Fruit fly (Drosophila melanogaster) whole organism, embryonic: ENCODE results near the gene Sidpn.

ENCODE experiments used
- B-H1 ChIP-seq: fragments of 200-800 bp; sonication (Bioruptor generic); IDR thresholded peaks from 3 replicates; pipeline ENCODE4 v1.3.6; 2022; ENCODE audit warnings: missing biosample characterization, missing genetic modification characterization
- B-H2 ChIP-seq: fragments of 200-800 bp; sonication (Bioruptor generic); optimal IDR thresholded peaks from 2 replicates; lab custom pipeline; 2018; ENCODE audit warnings: missing biosample characterization, mild to moderate bottlenecking, missing genetic modification characterization
- BtbVII ChIP-seq: fragments of 200-800 bp; sonication (Bioruptor generic); optimal IDR thresholded peaks from 3 replicates; lab custom pipeline; 2017; ENCODE audit warnings: missing biosample characterization, mild to moderate bottlenecking, missing genetic modification characterization
- CG10147 ChIP-seq: fragments of 200-800 bp; sonication (Bioruptor generic); optimal IDR thresholded peaks from 2 replicates; lab custom pipeline; 2019; ENCODE audit warnings: missing biosample characterization, mild to moderate bottlenecking, missing genetic modification characterization, moderate library complexity
- CG10267 ChIP-seq: fragments of 200-800 bp; sonication (Bioruptor generic); optimal IDR thresholded peaks from 2 replicates; lab custom pipeline; 2018; ENCODE audit warnings: missing biosample characterization, mild to moderate bottlenecking, missing genetic modification characterization, moderate library complexity
- CG11398 ChIP-seq: fragments of 200-800 bp; sonication (Bioruptor generic); optimal IDR thresholded peaks from 2 replicates; lab custom pipeline; 2016; ENCODE audit warnings: missing biosample characterization, missing genetic modification characterization
- CG12104 ChIP-seq: fragments of 200-800 bp; sonication (Bioruptor generic); optimal IDR thresholded peaks from 3 replicates; lab custom pipeline; 2016; ENCODE audit warnings: missing biosample characterization, missing genetic modification characterization
- CG13287 ChIP-seq: fragments of 200-800 bp; sonication (Bioruptor generic); IDR thresholded peaks from 2 replicates; pipeline ENCODE4 v1.3.6; 2022; ENCODE audit warnings: missing biosample characterization, missing genetic modification characterization; ENCODE audit not compliant: partially characterized antibody
- CG13624 ChIP-seq: fragments of 200-800 bp; sonication (Bioruptor generic); optimal IDR thresholded peaks from 2 replicates; lab custom pipeline; 2016; ENCODE audit warnings: missing biosample characterization, missing genetic modification characterization
- CG14050 ChIP-seq: fragments of 200-800 bp; sonication (Bioruptor generic); IDR thresholded peaks from 3 replicates; pipeline ENCODE4 v1.3.6; 2022; ENCODE audit warnings: missing biosample characterization, missing genetic modification characterization
- CG14965 ChIP-seq: fragments of 200-800 bp; sonication (Bioruptor generic); optimal IDR thresholded peaks from 2 replicates; lab custom pipeline; 2016; ENCODE audit warnings: missing biosample characterization, missing genetic modification characterization, borderline replicate concordance
- CG2116 ChIP-seq: fragments of 200-800 bp; sonication (Bioruptor generic); optimal IDR thresholded peaks from 3 replicates; lab custom pipeline; 2018; ENCODE audit warnings: missing biosample characterization, mild to moderate bottlenecking, missing genetic modification characterization
- CG2712 ChIP-seq: fragments of 200-800 bp; optimal IDR thresholded peaks from 3 replicates; lab custom pipeline; 2019; ENCODE audit warnings: missing biosample characterization, mild to moderate bottlenecking, missing genetic modification characterization, moderate library complexity
- CG30020 ChIP-seq: fragments of 200-800 bp; optimal IDR thresholded peaks from 2 replicates; lab custom pipeline; 2019; ENCODE audit warnings: missing biosample characterization, mild to moderate bottlenecking, missing genetic modification characterization, moderate library complexity
- CG3281 ChIP-seq: fragments of 200-800 bp; sonication (Bioruptor generic); optimal IDR thresholded peaks from 3 replicates; lab custom pipeline; 2017; ENCODE audit warnings: missing biosample characterization, mild to moderate bottlenecking, missing genetic modification characterization
- CG4707 ChIP-seq: fragments of 200-800 bp; sonication (Bioruptor generic); optimal IDR thresholded peaks from 2 replicates; lab custom pipeline; 2018; ENCODE audit warnings: missing biosample characterization, mild to moderate bottlenecking, missing genetic modification characterization, moderate library complexity
- CG6689 ChIP-seq: fragments of 200-800 bp; sonication (Bioruptor generic); IDR thresholded peaks from 2 replicates; pipeline ENCODE4 v1.3.6; 2022; ENCODE audit warnings: missing biosample characterization, missing genetic modification characterization
- CG7839 ChIP-seq: fragments of 200-800 bp; sonication (Bioruptor generic); optimal IDR thresholded peaks from 3 replicates; lab custom pipeline; 2018; ENCODE audit warnings: missing biosample characterization, mild to moderate bottlenecking, missing genetic modification characterization, moderate library complexity
- E2f1 ChIP-seq: fragments of 200-800 bp; sonication (Bioruptor generic); IDR thresholded peaks from 2 replicates; pipeline ENCODE4 v1.3.6; 2022; ENCODE audit warnings: missing biosample characterization, missing genetic modification characterization
- HHEX ChIP-seq: fragments of 200-800 bp; sonication (Bioruptor generic); optimal IDR thresholded peaks from 3 replicates; lab custom pipeline; 2017; ENCODE audit warnings: missing biosample characterization, mild to moderate bottlenecking, missing genetic modification characterization, missing genetic modification reagents
- Hr51 ChIP-seq, 2 experiments: fragments of 200-800 bp; sonication (Bioruptor generic); optimal IDR thresholded peaks; 2 replicates in 1 of 2; 3 replicates in 1 of 2; lab custom pipeline; 2016 to 2018; ENCODE audit warnings: missing biosample characterization in 2 of 2, missing genetic modification characterization in 2 of 2, mild to moderate bottlenecking in 1 of 2, moderate library complexity in 1 of 2
- Jarid2 ChIP-seq: fragments of 200-800 bp; sonication (Bioruptor generic); optimal IDR thresholded peaks from 3 replicates; lab custom pipeline; 2017; ENCODE audit warnings: mild to moderate bottlenecking, missing biosample characterization, missing genetic modification reagents, missing genetic modification characterization
- NC2α ChIP-seq: fragments of 200-800 bp; sonication (Bioruptor generic); optimal IDR thresholded peaks from 2 replicates; lab custom pipeline; 2016; ENCODE audit warnings: missing biosample characterization, missing genetic modification characterization
- NC2β ChIP-seq: fragments of 200-800 bp; sonication (Bioruptor generic); optimal IDR thresholded peaks from 2 replicates; lab custom pipeline; 2016; ENCODE audit warnings: missing biosample characterization, missing genetic modification characterization
- NFAT ChIP-seq: fragments of 200-800 bp; sonication (Bioruptor generic); IDR thresholded peaks from 2 replicates; pipeline ENCODE4 v1.3.6; 2022; ENCODE audit warnings: missing biosample characterization, missing genetic modification characterization
- NK7.1 ChIP-seq: fragments of 200-800 bp; sonication (Bioruptor generic); optimal IDR thresholded peaks from 3 replicates; lab custom pipeline; 2016; ENCODE audit warnings: missing biosample characterization, missing genetic modification characterization
- Opbp ChIP-seq: fragments of 200-800 bp; sonication (Bioruptor generic); IDR thresholded peaks from 3 replicates; pipeline ENCODE4 v1.3.6; 2022; ENCODE audit warnings: missing biosample characterization, missing genetic modification characterization; ENCODE audit not compliant: partially characterized antibody
- Side ChIP-seq: fragments of 200-800 bp; sonication (Bioruptor generic); optimal IDR thresholded peaks from 2 replicates; lab custom pipeline; 2016; ENCODE audit warnings: missing biosample characterization, missing genetic modification characterization
- Sox100B ChIP-seq: fragments of 200-800 bp; sonication (Bioruptor generic); optimal IDR thresholded peaks from 3 replicates; lab custom pipeline; 2018; ENCODE audit warnings: missing biosample characterization, mild to moderate bottlenecking, missing genetic modification characterization
- Sry-β ChIP-seq: fragments of 200-800 bp; sonication (Bioruptor generic); optimal IDR thresholded peaks from 2 replicates; lab custom pipeline; 2018; ENCODE audit warnings: missing biosample characterization, mild to moderate bottlenecking, missing genetic modification characterization, moderate library complexity
- bbx ChIP-seq: fragments of 200-800 bp; sonication (Bioruptor generic); IDR thresholded peaks from 2 replicates; pipeline ENCODE4 v1.3.6; 2022; ENCODE audit warnings: missing biosample characterization, missing genetic modification characterization; ENCODE audit not compliant: partially characterized antibody
- cg ChIP-seq: fragments of 200-800 bp; sonication (Bioruptor generic); optimal IDR thresholded peaks from 3 replicates; lab custom pipeline; 2019; ENCODE audit warnings: missing biosample characterization, mild to moderate bottlenecking, missing genetic modification characterization, moderate library complexity
- danr ChIP-seq: fragments of 200-800 bp; sonication (Bioruptor generic); IDR thresholded peaks from 2 replicates; pipeline ENCODE4 v1.3.6; 2022; ENCODE audit warnings: missing biosample characterization, missing genetic modification characterization
- dmrt11E ChIP-seq: fragments of 200-800 bp; sonication (Bioruptor generic); optimal IDR thresholded peaks from 3 replicates; lab custom pipeline; 2018; ENCODE audit warnings: missing biosample characterization, mild to moderate bottlenecking, missing genetic modification characterization, moderate library complexity
- ewg ChIP-seq: fragments of 200-800 bp; sonication (Bioruptor generic); optimal IDR thresholded peaks from 3 replicates; lab custom pipeline; 2017; ENCODE audit warnings: mild to moderate bottlenecking, missing biosample characterization, missing genetic modification reagents, missing genetic modification characterization
- eyg ChIP-seq: fragments of 200-800 bp; sonication (Bioruptor generic); optimal IDR thresholded peaks from 3 replicates; lab custom pipeline; 2016; ENCODE audit warnings: missing biosample characterization, missing genetic modification characterization
- fd64A ChIP-seq: fragments of 200-800 bp; sonication (Bioruptor generic); optimal IDR thresholded peaks from 3 replicates; lab custom pipeline; 2018; ENCODE audit warnings: missing biosample characterization, mild to moderate bottlenecking, missing genetic modification characterization
- gcm ChIP-seq: fragments of 200-800 bp; sonication (Bioruptor generic); optimal IDR thresholded peaks from 2 replicates; lab custom pipeline; 2019; ENCODE audit warnings: missing biosample characterization, mild to moderate bottlenecking, missing genetic modification characterization, moderate library complexity
- ken ChIP-seq: fragments of 200-800 bp; sonication (Bioruptor generic); IDR thresholded peaks from 3 replicates; pipeline ENCODE4 v1.3.6; 2022; ENCODE audit warnings: missing biosample characterization, missing genetic modification characterization
- lab ChIP-seq: fragments of 200-800 bp; sonication (Bioruptor generic); optimal IDR thresholded peaks from 3 replicates; lab custom pipeline; 2017; ENCODE audit warnings: missing biosample characterization, missing genetic modification characterization, mild to moderate bottlenecking, moderate library complexity, missing genetic modification reagents
- nau ChIP-seq: fragments of 200-800 bp; sonication (Bioruptor generic); optimal IDR thresholded peaks from 3 replicates; lab custom pipeline; 2017; ENCODE audit warnings: missing biosample characterization, mild to moderate bottlenecking, missing genetic modification characterization, missing genetic modification reagents
- nmo ChIP-seq: fragments of 200-800 bp; sonication (Bioruptor generic); optimal IDR thresholded peaks from 2 replicates; lab custom pipeline; 2018; ENCODE audit warnings: missing biosample characterization, mild to moderate bottlenecking, missing genetic modification characterization, moderate library complexity
- nom ChIP-seq: fragments of 200-800 bp; sonication (Bioruptor generic); optimal IDR thresholded peaks from 2 replicates; lab custom pipeline; 2017; ENCODE audit warnings: missing biosample characterization, missing genetic modification characterization, mild to moderate bottlenecking, moderate library complexity, missing genetic modification reagents
- pan ChIP-seq, 4 experiments: fragments of >200 bp in 3 of 4; fragments of 200-800 bp in 1 of 4; sonication (Bioruptor generic) in 1 of 4; optimal IDR thresholded peaks in 3 of 4; IDR thresholded peaks in 1 of 4; 2 replicates each; pipeline versions ENCODE4 v1.3.6 to Lab custom; 2017 to 2022; ENCODE audit warnings: missing biosample characterization in 2 of 4, missing genetic modification characterization in 2 of 4, mixed read lengths in 1 of 4
- scrt ChIP-seq: fragments of 200-800 bp; sonication (Bioruptor generic); optimal IDR thresholded peaks from 2 replicates; lab custom pipeline; 2018; ENCODE audit warnings: missing biosample characterization, mild to moderate bottlenecking, missing genetic modification characterization, moderate library complexity
- shn ChIP-seq: fragments of 200-800 bp; sonication (Bioruptor generic); optimal IDR thresholded peaks from 3 replicates; lab custom pipeline; 2016; ENCODE audit warnings: missing biosample characterization, missing genetic modification characterization
- stwl ChIP-seq: fragments of 200-800 bp; sonication (Bioruptor generic); optimal IDR thresholded peaks from 3 replicates; lab custom pipeline; 2018; ENCODE audit warnings: missing biosample characterization, mild to moderate bottlenecking, missing genetic modification characterization, moderate library complexity
- zf30C ChIP-seq: fragments of 200-800 bp; sonication (Bioruptor generic); optimal IDR thresholded peaks from 3 replicates; lab custom pipeline; 2018; ENCODE audit warnings: missing biosample characterization, mild to moderate bottlenecking, missing genetic modification characterization

Sidpn gene

dm6 chr2L:19002959-19003371, 24.5 kb upstream of the Sidpn start, which contains the start of gene CG31793 (continued):
- TF ChIP-seq CG30020 (tag; lab: Kevin White, UChicago) (peak; percentile 4), stwl (tag; lab: Kevin White, UChicago) (no peak), eyg (no peak), NC2β (GFP tag; lab: Kevin White, UChicago) (no peak), CG2712 (tag; lab: Kevin White, UChicago) (peak; percentile 62), lab (GFP tag; lab: Kevin White, UChicago) (peak; percentile 73), pan (optimal IDR thresholded peaks at IDR 0.05; lab: Kevin White, UChicago) (no peak), pan (GFP tag; optimal IDR thresholded peaks at IDR 0.05 in 1 of 2, IDR thresholded peaks at IDR 0.05 in 1 of 2) (peak in 1 of 2 experiments; percentile 63), CG7839 (tag; lab: Kevin White, UChicago) (peak; percentile 65), Hr51 (GFP tag; optimal IDR thresholded peaks at IDR 0.05; lab: Kevin White, UChicago) (peak in 1 of 2 experiments; percentile 79), HHEX (GFP tag; lab: Kevin White, UChicago) (peak; percentile 26), Side (GFP tag; lab: Kevin White, UChicago) (no peak), CG6689 (peak; percentile 39; the same call in 1 of the 2 replicates), danr (GFP tag; lab: Robert Waterston, UW) (no peak), NFAT (GFP tag; lab: Robert Waterston, UW) (peak; percentile 41; the same call in 1 of the 2 replicates), CG14050 (GFP tag; lab: Robert Waterston, UW) (peak; percentile 12; the same call in 1 of the 3 replicates), CG10267 (peak; percentile 40), CG13624 (GFP tag; lab: Kevin White, UChicago) (peak; percentile 2), CG10147 (GFP tag; lab: Kevin White, UChicago) (peak; percentile 67), shn (no peak), zf30C (GFP tag; lab: Kevin White, UChicago) (no peak), ken (GFP tag; lab: Robert Waterston, UW) (no peak), CG12104 (GFP tag; lab: Kevin White, UChicago) (peak; percentile 10), fd64A (GFP tag; lab: Kevin White, UChicago) (no peak), CG13287 (GFP tag; lab: Robert Waterston, UW) (peak; percentile 45; the same call in 1 of the 2 replicates), NC2α (no peak), scrt (GFP tag; lab: Kevin White, UChicago) (peak; percentile 33), CG4707 (no peak), nmo (GFP tag; lab: Kevin White, UChicago) (peak; percentile 30), Opbp (GFP tag; lab: Robert Waterston, UW) (no peak), CG3281 (GFP tag; lab: Kevin White, UChicago) (peak; percentile 76), cg (peak; percentile 72), nau (GFP tag; lab: Kevin White, UChicago) (no peak), BtbVII (GFP tag; lab: Kevin White, UChicago) (peak; percentile 65), B-H2 (GFP tag; lab: Kevin White, UChicago) (peak; percentile 49), Sry-β (no peak), CG14965 (GFP tag; lab: Kevin White, UChicago) (no peak), B-H1 (GFP tag; lab: Robert Waterston, UW) (no peak; the same call in 2 of the 3 replicates), NK7.1 (GFP tag; lab: Kevin White, UChicago) (no peak), CG11398 (no peak), E2f1 (GFP tag; lab: Robert Waterston, UW) (peak; percentile 25; the same call in 1 of the 2 replicates), nom (GFP tag; lab: Kevin White, UChicago) (no peak), Jarid2 (GFP tag; lab: Kevin White, UChicago) (no peak), bbx (GFP tag; lab: Robert Waterston, UW) (peak; percentile 33; the same call in 1 of the 2 replicates), Sox100B (GFP tag; lab: Kevin White, UChicago) (peak; percentile 41), gcm (GFP tag; lab: Kevin White, UChicago) (peak; percentile 40), ewg (GFP tag; lab: Kevin White, UChicago) (no peak), CG2116 (GFP tag; lab: Kevin White, UChicago) (peak; percentile 1), dmrt11E (tag; lab: Kevin White, UChicago) (no peak)
